Worm (Caenorhabditis elegans) whole organism, young adult: ENCODE results near the gene cox-17.

Experiments
- B0019.2 ChIP-seq: fragments of 200-800 bp; sonication (Bioruptor generic); conservative IDR thresholded peaks from 2 replicates; pipeline ENCODE4 v1.3.6; 2022; ENCODE audit warnings: missing genetic modification reagents, missing genetic modification characterization, missing compliant biosample characterization
- B0035.1 ChIP-seq: sonication (generic microtip); optimal IDR thresholded peaks from 2 replicates; lab custom pipeline; 2016; ENCODE audit warnings: missing genetic modification characterization, mild to moderate bottlenecking, missing compliant biosample characterization, missing genotype, missing genetic modification reagents
- B0336.3 ChIP-seq: fragments of 200-800 bp; sonication (Bioruptor generic); IDR thresholded peaks from 2 replicates; pipeline ENCODE4 v1.3.6; 2022; ENCODE audit warnings: missing genetic modification characterization, missing compliant biosample characterization
- D2030.7 ChIP-seq: fragments of 200-800 bp; sonication (Bioruptor generic); IDR thresholded peaks from 2 replicates; pipeline ENCODE4 v1.3.6; 2022; ENCODE audit warnings: missing genetic modification reagents, missing genetic modification characterization, missing compliant biosample characterization
- F49E8.2 ChIP-seq: sonication (generic microtip); optimal IDR thresholded peaks from 3 replicates; lab custom pipeline; 2017; ENCODE audit warnings: missing genetic modification characterization, mild to moderate bottlenecking, missing compliant biosample characterization, antibody characterized with exemption, moderate library complexity; ENCODE audit not compliant: insufficient read depth
- K12H6.12 ChIP-seq: fragments of 200-800 bp; sonication (Bioruptor generic); optimal IDR thresholded peaks from 2 replicates; lab custom pipeline; 2018; ENCODE audit warnings: mild to moderate bottlenecking, missing genetic modification characterization, missing compliant biosample characterization
- Y56A3A.18 ChIP-seq: fragments of 200-800 bp; sonication (Bioruptor generic); IDR thresholded peaks from 2 replicates; pipeline ENCODE4 v1.3.6; 2022; ENCODE audit warnings: missing genetic modification reagents, missing genetic modification characterization, missing compliant biosample characterization
- Y79H2A.3 ChIP-seq: fragments of 200-800 bp; sonication (Bioruptor generic); conservative IDR thresholded peaks from 2 replicates; pipeline ENCODE4 v1.3.6; 2022; ENCODE audit warnings: missing genetic modification reagents, missing genetic modification characterization, missing compliant biosample characterization
- ama-1 ChIP-seq, 3 experiments: fragments of 150-350 bp in 1 of 3; sonication (generic microtip) in 2 of 3; optimal IDR thresholded peaks; 2 replicates each; lab custom pipeline; 2014 to 2018; ENCODE audit warnings: missing biosample characterization in 2 of 3, missing genetic modification characterization in 2 of 3, missing genetic modification reagents in 2 of 3
- attf-3 ChIP-seq: fragments of 200-800 bp; sonication (Bioruptor generic); conservative IDR thresholded peaks from 2 replicates; pipeline ENCODE4 v1.3.6; 2022; ENCODE audit warnings: missing genetic modification reagents, missing genetic modification characterization, missing compliant biosample characterization
- attf-6 ChIP-seq: fragments of 200-800 bp; sonication (Bioruptor generic); IDR thresholded peaks from 2 replicates; pipeline ENCODE4 v1.3.6; 2022; ENCODE audit warnings: missing genetic modification reagents, missing genetic modification characterization, missing compliant biosample characterization
- ccch-3 ChIP-seq: fragments of 200-800 bp; sonication (Bioruptor generic); optimal IDR thresholded peaks from 2 replicates; lab custom pipeline; 2018; ENCODE audit warnings: mild to moderate bottlenecking, missing genetic modification characterization, missing compliant biosample characterization
- cebp-1 ChIP-seq, 2 experiments: fragments of 200-800 bp in 1 of 2; sonication (Bioruptor generic) in 1 of 2; sonication (generic microtip) in 1 of 2; IDR thresholded peaks in 1 of 2; optimal IDR thresholded peaks in 1 of 2; 2 replicates each; pipeline versions ENCODE4 v1.3.6 to Lab custom; 2017 to 2022; ENCODE audit warnings: missing compliant biosample characterization in 2 of 2, missing genetic modification characterization in 2 of 2, mild to moderate bottlenecking in 1 of 2, missing genetic modification reagents in 1 of 2, moderate library complexity in 1 of 2
- cebp-2 ChIP-seq: fragments of 200-800 bp; sonication (Bioruptor generic); IDR thresholded peaks from 2 replicates; pipeline ENCODE4 v1.3.6; 2022; ENCODE audit warnings: missing genetic modification characterization, missing compliant biosample characterization
- ceh-27 ChIP-seq: fragments of 200-800 bp; sonication (Bioruptor generic); optimal IDR thresholded peaks from 2 replicates; lab custom pipeline; 2018; ENCODE audit warnings: mild to moderate bottlenecking, missing genetic modification characterization, moderate library complexity, missing compliant biosample characterization
- ceh-91 ChIP-seq: fragments of 200-800 bp; sonication (Bioruptor generic); IDR thresholded peaks from 2 replicates; pipeline ENCODE4 v1.3.6; 2022; ENCODE audit warnings: missing genetic modification reagents, missing genetic modification characterization, missing compliant biosample characterization
- dpl-1 ChIP-seq: fragments of 150-350 bp; optimal IDR thresholded peaks from 2 replicates; lab custom pipeline; 2014; ENCODE audit warnings: missing biosample characterization, missing genetic modification reagents, missing genetic modification characterization
- efl-1 ChIP-seq: fragments of 150-350 bp; optimal IDR thresholded peaks from 2 replicates; lab custom pipeline; 2014; ENCODE audit warnings: missing biosample characterization, missing genetic modification reagents, missing genetic modification characterization
- him-1 ChIP-seq: sonication (generic microtip); optimal IDR thresholded peaks from 2 replicates; lab custom pipeline; 2016; ENCODE audit warnings: missing genotype, missing genetic modification reagents, missing genetic modification characterization, missing compliant biosample characterization
- hmg-1.2 ChIP-seq: fragments of 200-800 bp; sonication (Bioruptor generic); IDR thresholded peaks from 2 replicates; pipeline ENCODE4 v1.3.6; 2022; ENCODE audit warnings: missing genetic modification reagents, missing genetic modification characterization, missing compliant biosample characterization
- lin-35 ChIP-seq, 3 experiments: fragments of 150-350 bp in 2 of 3; sonication (generic microtip) in 1 of 3; optimal IDR thresholded peaks; 2 replicates each; lab custom pipeline; 2014 to 2018; ENCODE audit warnings: missing biosample characterization in 3 of 3, missing genetic modification characterization in 3 of 3, missing genetic modification reagents in 3 of 3
- lin-54 ChIP-seq: fragments of 200-800 bp; sonication (Bioruptor generic); optimal IDR thresholded peaks from 2 replicates; lab custom pipeline; 2018; ENCODE audit warnings: mild to moderate bottlenecking, missing genetic modification characterization, missing compliant biosample characterization
- lir-1 ChIP-seq: fragments of 200-800 bp; sonication (Bioruptor generic); conservative IDR thresholded peaks from 2 replicates; pipeline ENCODE4 v1.3.6; 2022; ENCODE audit warnings: missing genetic modification reagents, missing genetic modification characterization, missing compliant biosample characterization
- lsl-1 ChIP-seq: fragments of 200-800 bp; sonication (Bioruptor generic); optimal IDR thresholded peaks from 2 replicates; lab custom pipeline; 2018; ENCODE audit warnings: mild to moderate bottlenecking, missing genetic modification characterization, moderate library complexity, missing compliant biosample characterization
- madf-3 ChIP-seq: fragments of 200-800 bp; sonication (Bioruptor generic); IDR thresholded peaks from 2 replicates; pipeline ENCODE4 v1.3.6; 2022; ENCODE audit warnings: missing genetic modification reagents, missing genetic modification characterization, missing compliant biosample characterization
- madf-6 ChIP-seq: fragments of 200-800 bp; sonication (Bioruptor generic); IDR thresholded peaks from 2 replicates; pipeline ENCODE4 v1.3.6; 2022; ENCODE audit warnings: missing genetic modification reagents, missing genetic modification characterization, missing compliant biosample characterization
- mcd-1 ChIP-seq: fragments of 200-800 bp; sonication (Bioruptor generic); IDR thresholded peaks from 2 replicates; pipeline ENCODE4 v1.3.6; 2022; ENCODE audit warnings: missing genetic modification reagents, missing genetic modification characterization, missing compliant biosample characterization
- nfyb-1 ChIP-seq: fragments of 200-800 bp; sonication (Bioruptor generic); IDR thresholded peaks from 2 replicates; pipeline ENCODE4 v1.3.6; 2022; ENCODE audit warnings: missing genetic modification reagents, missing genetic modification characterization, missing compliant biosample characterization
- nhr-179 ChIP-seq: sonication (generic microtip); optimal IDR thresholded peaks from 2 replicates; lab custom pipeline; 2016; ENCODE audit warnings: mild to moderate bottlenecking, missing genetic modification characterization, missing compliant biosample characterization
- pha-4 ChIP-seq: fragments of 150-350 bp; sonication (generic microtip); optimal IDR thresholded peaks from 2 replicates; lab custom pipeline; 2014; ENCODE audit warnings: missing biosample characterization, missing genetic modification reagents, missing genetic modification characterization
- sdz-38 ChIP-seq: sonication (generic microtip); optimal IDR thresholded peaks from 2 replicates; lab custom pipeline; 2016; ENCODE audit warnings: missing genotype, missing genetic modification characterization, missing compliant biosample characterization
- snpc-1.3 ChIP-seq: sonication (generic microtip); optimal IDR thresholded peaks from 2 replicates; lab custom pipeline; 2017; ENCODE audit warnings: missing genetic modification characterization, mild to moderate bottlenecking, missing compliant biosample characterization, antibody characterized with exemption, moderate library complexity, missing genotype, missing genetic modification reagents; ENCODE audit not compliant: insufficient read depth
- snpc-3.4 ChIP-seq: sonication (generic microtip); optimal IDR thresholded peaks from 2 replicates; lab custom pipeline; 2017; ENCODE audit warnings: missing genetic modification characterization, mild to moderate bottlenecking, missing compliant biosample characterization, antibody characterized with exemption, moderate library complexity, missing genotype, missing genetic modification reagents
- somi-1 ChIP-seq: fragments of 200-800 bp; sonication (Bioruptor generic); optimal IDR thresholded peaks from 2 replicates; lab custom pipeline; 2018; ENCODE audit warnings: mild to moderate bottlenecking, missing genetic modification characterization, missing compliant biosample characterization
- sptf-2 ChIP-seq: fragments of 200-800 bp; sonication (Bioruptor generic); optimal IDR thresholded peaks from 2 replicates; lab custom pipeline; 2018; ENCODE audit warnings: mild to moderate bottlenecking, missing genetic modification characterization, missing compliant biosample characterization
- tbp1 ChIP-seq: fragments of 200-800 bp; sonication (Bioruptor generic); optimal IDR thresholded peaks from 2 replicates; lab custom pipeline; 2018; ENCODE audit warnings: mild to moderate bottlenecking, missing genetic modification characterization, missing compliant biosample characterization
- tbx-9 ChIP-seq: sonication (generic microtip); optimal IDR thresholded peaks from 2 replicates; lab custom pipeline; 2016; ENCODE audit warnings: borderline replicate concordance, missing genetic modification characterization, inconsistent platforms, missing compliant biosample characterization
- unc-62 ChIP-seq: fragments of 150-350 bp; optimal IDR thresholded peaks from 2 replicates; lab custom pipeline; 2014; ENCODE audit warnings: missing biosample characterization, missing genetic modification reagents, missing genetic modification characterization
- zfh-2 ChIP-seq: fragments of 200-800 bp; sonication (Bioruptor generic); conservative IDR thresholded peaks from 2 replicates; pipeline ENCODE4 v1.3.6; 2022; ENCODE audit warnings: missing genetic modification reagents, missing genetic modification characterization, missing compliant biosample characterization
- zim-3 ChIP-seq: sonication (generic microtip); optimal IDR thresholded peaks from 2 replicates; lab custom pipeline; 2017; ENCODE audit warnings: mild to moderate bottlenecking, missing genetic modification characterization, moderate library complexity, missing compliant biosample characterization
- ztf-22 ChIP-seq: fragments of 200-800 bp; sonication (Bioruptor generic); optimal IDR thresholded peaks from 2 replicates; lab custom pipeline; 2018; ENCODE audit warnings: mild to moderate bottlenecking, missing genetic modification characterization, moderate library complexity, missing compliant biosample characterization
- ztf-6 ChIP-seq: fragments of 200-800 bp; sonication (Bioruptor generic); IDR thresholded peaks from 2 replicates; pipeline ENCODE4 v1.3.6; 2022; ENCODE audit warnings: missing genetic modification reagents, missing genetic modification characterization, missing compliant biosample characterization

cox-17 gene

DNA sequence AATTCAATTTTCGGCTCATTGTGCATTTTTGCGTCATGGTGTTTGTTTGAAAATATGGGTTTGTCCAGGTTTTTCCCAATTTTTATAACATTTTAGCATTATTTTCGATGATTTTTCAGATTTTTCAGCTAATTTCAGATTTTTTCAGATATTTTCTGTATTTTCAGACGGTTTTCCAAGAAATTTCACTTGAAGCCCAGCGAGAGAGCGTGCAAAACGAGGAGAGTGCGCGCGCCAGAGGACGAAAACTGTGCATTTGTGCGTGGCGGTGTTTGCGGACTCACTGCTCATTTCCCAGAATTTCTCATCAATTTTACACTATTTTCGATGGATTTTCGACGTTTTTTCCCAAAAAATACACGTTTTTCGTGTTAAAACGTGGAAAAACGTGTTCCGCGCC is 44.3 kb downstream of the cox-17 start:
- peak in 1 of 3 experiments; percentile 33 for TF ChIP-seq lin-35 (GFP tag; optimal IDR thresholded peaks at IDR 0.05; lab: Kevin White, UChicago)
- TF ChIP-seq B0035.1 (tag; lab: Kevin White, UChicago) = no peak
- no peak for TF ChIP-seq Y79H2A.3 (GFP tag; lab: Robert Waterston, UW)
- peak; percentile 45; the same call in 1 of the 2 replicates for TF ChIP-seq cebp-1 (GFP tag; IDR thresholded peaks at IDR 0.05; lab: Robert Waterston, UW)
- no peak for TF ChIP-seq cebp-1 (tag; optimal IDR thresholded peaks at IDR 0.05; lab: Kevin White, UChicago)
- TF ChIP-seq lsl-1 (GFP tag; lab: Kevin White, UChicago) = peak; percentile 57
- TF ChIP-seq ama-1 (optimal IDR thresholded peaks at IDR 0.05; lab: Kevin White, UChicago) = no peak
- TF ChIP-seq ama-1 (GFP tag; optimal IDR thresholded peaks at IDR 0.05; lab: Kevin White, UChicago) = no peak
- no peak for TF ChIP-seq Y56A3A.18 (GFP tag; lab: Robert Waterston, UW)
- TF ChIP-seq zim-3 (tag; lab: Kevin White, UChicago) = no peak
- peak; percentile 64 for TF ChIP-seq lin-54 (GFP tag; lab: Kevin White, UChicago)
- peak; percentile 59 for TF ChIP-seq snpc-1.3 (tag; lab: Kevin White, UChicago)
- TF ChIP-seq efl-1 = peak; percentile 38
- TF ChIP-seq K12H6.12 (tag; lab: Kevin White, UChicago) = peak; percentile 42
- peak; percentile 86 for TF ChIP-seq D2030.7 (GFP tag; lab: Robert Waterston, UW)
- peak; percentile 20 for TF ChIP-seq dpl-1 (GFP tag; lab: Kevin White, UChicago)
- TF ChIP-seq F49E8.2 (tag; lab: Kevin White, UChicago) = peak; percentile 46
- TF ChIP-seq attf-3 (GFP tag; lab: Robert Waterston, UW) = peak; percentile 35; the same call in 1 of the 2 replicates
- TF ChIP-seq mcd-1 (GFP tag; lab: Robert Waterston, UW) = peak; percentile 79
- 0 out of 2 replicates have a peak, but pooled peaks have one; percentile 35 for TF ChIP-seq B0019.2 (GFP tag; lab: Robert Waterston, UW)
- TF ChIP-seq hmg-1.2 (GFP tag; lab: Robert Waterston, UW) = peak; percentile 93
- no peak for TF ChIP-seq attf-6
- TF ChIP-seq him-1 (tag; lab: Kevin White, UChicago) = peak; percentile 20
- peak; percentile 54 for TF ChIP-seq snpc-3.4 (tag; lab: Kevin White, UChicago)
- TF ChIP-seq tbp1 (GFP tag; lab: Kevin White, UChicago) = peak; percentile 59
- TF ChIP-seq ceh-91 (GFP tag; lab: Robert Waterston, UW) = 0 out of 2 replicates have a peak, but pooled peaks have one; percentile 22
- no peak for TF ChIP-seq nfyb-1 (GFP tag; lab: Robert Waterston, UW)
- peak; percentile 63 for TF ChIP-seq madf-6
- TF ChIP-seq B0336.3 (GFP tag; lab: Robert Waterston, UW) = peak; percentile 75
- no peak for TF ChIP-seq cebp-2 (GFP tag; lab: Robert Waterston, UW)

DNA sequence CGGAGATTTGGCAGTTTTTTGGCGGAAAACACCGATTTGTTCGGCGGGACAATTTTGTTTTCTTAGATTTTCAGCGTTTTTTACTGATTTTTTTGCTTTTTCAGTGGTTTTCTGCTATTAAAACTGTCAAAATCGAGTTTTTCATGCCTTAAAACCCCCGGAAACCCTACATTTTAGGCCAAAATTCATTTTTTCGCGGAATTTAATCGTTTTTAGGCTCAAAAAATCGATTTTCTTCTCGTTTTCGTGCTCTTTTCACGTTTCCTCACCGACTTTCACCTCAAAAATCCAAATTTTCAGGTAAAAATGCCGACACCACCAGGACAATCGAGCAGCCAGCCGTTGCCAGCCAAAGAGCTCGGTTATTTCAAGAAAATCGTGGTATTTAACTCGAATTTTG is 44.8 kb downstream of the cox-17 start, which contains the start of gene hpo-29:
Gene hpo-29, plus strand, starts transcription at position 301 of the 400 bp plus-strand sequence.
- no peak for TF ChIP-seq madf-3 (GFP tag; lab: Robert Waterston, UW)
- TF ChIP-seq ccch-3 (GFP tag; lab: Kevin White, UChicago) = no peak
- TF ChIP-seq ceh-91 (GFP tag; lab: Robert Waterston, UW) = no peak
- TF ChIP-seq ztf-22 = no peak
- no peak for TF ChIP-seq somi-1 (GFP tag; lab: Kevin White, UChicago)
- TF ChIP-seq ceh-27 (GFP tag; lab: Kevin White, UChicago) = no peak
- no peak for TF ChIP-seq zfh-2 (GFP tag; lab: Robert Waterston, UW)
- no peak for TF ChIP-seq unc-62 (GFP tag; lab: Kevin White, UChicago)
- no peak for TF ChIP-seq nhr-179 (tag; lab: Kevin White, UChicago)
- TF ChIP-seq ztf-6 (GFP tag; lab: Robert Waterston, UW) = no peak
- no peak for TF ChIP-seq tbx-9 (tag; lab: Kevin White, UChicago)
- TF ChIP-seq pha-4 = no peak
- TF ChIP-seq lin-35 (GFP tag; optimal IDR thresholded peaks at IDR 0.05; lab: Kevin White, UChicago) = no peak
- no peak for TF ChIP-seq sdz-38 (tag; lab: Kevin White, UChicago)
- no peak for TF ChIP-seq lir-1
- no peak for TF ChIP-seq sptf-2 (GFP tag; lab: Kevin White, UChicago)
- no peak for TF ChIP-seq B0336.3 (GFP tag; lab: Robert Waterston, UW)
